Worm (Caenorhabditis elegans): ENCODE data around the gene dagl-2.

- TF ChIP-seq W03F9.2 (tag; optimal IDR thresholded peaks at IDR 0.05) (no peak), him-1 (tag; optimal IDR thresholded peaks at IDR 0.05) (no peak), dao-5 (tag; optimal IDR thresholded peaks at IDR 0.05) (no peak)
These were observed 54.4 kb downstream of the dagl-2 start for ce11 chrIII:728694-729093.

Measured in whole organism, L4/young adult.